Fruit fly (Drosophila melanogaster): Measurements from ENCODE around the gene Ac76E.
A peak's percentile ranks its signal among the peaks of the same experiment; 100 is the strongest.

The Ac76E gene

DNA sequence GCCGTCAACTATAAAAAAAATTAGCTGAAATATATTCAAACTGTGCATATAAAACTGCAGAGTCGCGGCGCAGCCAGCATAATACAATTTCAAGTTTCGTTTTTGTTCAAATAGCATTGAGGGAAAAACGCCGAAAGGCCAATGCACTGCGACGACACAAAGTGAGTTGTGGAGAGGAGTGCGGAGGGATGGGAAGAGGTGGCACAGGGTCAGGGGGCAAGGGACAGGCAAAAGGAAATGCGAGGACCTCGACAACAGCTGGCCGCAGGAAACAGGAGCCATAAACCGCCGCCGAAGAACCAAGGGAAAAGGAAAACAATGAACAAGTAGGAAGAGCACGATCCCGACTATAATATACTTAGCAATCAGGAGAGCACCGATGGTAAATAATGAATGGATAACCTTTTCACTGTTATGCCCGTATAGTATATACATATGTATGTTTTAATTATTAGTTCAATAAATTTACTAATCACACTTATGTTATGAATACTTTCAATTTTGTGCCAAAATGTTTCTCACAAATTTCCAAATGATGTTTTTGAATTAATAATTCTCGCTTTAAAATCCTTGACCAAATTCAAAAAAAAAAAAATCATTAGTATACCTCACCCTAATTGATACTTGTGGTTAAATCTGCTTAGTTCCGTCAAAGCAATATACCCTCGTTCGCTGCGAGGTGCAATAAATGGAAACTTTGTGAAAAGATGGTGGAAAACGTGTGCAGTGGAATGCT lies 40.4 kb upstream of the Ac76E start (continued):
- TF ChIP-seq CG11294 (GFP tag; IDR thresholded peaks at IDR 0.05) (no peak), CG15336 (GFP tag; IDR thresholded peaks at IDR 0.05) (peak; percentile 38), CG32006 (GFP tag; optimal IDR thresholded peaks at IDR 0.05) (peak; percentile 80), CG31627 (GFP tag; optimal IDR thresholded peaks at IDR 0.05) (peak; percentile 1), Blimp-1 (GFP tag; optimal IDR thresholded peaks at IDR 0.05) (no peak), CG6276 (GFP tag; optimal IDR thresholded peaks at IDR 0.05) (peak; percentile 55), dsx (GFP tag; optimal IDR thresholded peaks at IDR 0.05; ENCODE audit: poor library complexity, severe bottlenecking) (no peak), fd59A (GFP tag; optimal IDR thresholded peaks at IDR 0.05) (peak; percentile 50), Hr4 (GFP tag; optimal IDR thresholded peaks at IDR 0.05) (peak; percentile 71), CG11902 (GFP tag; optimal IDR thresholded peaks at IDR 0.05) (no peak), OdsH (GFP tag; optimal IDR thresholded peaks at IDR 0.05) (peak; percentile 67), cyc (GFP tag; optimal IDR thresholded peaks at IDR 0.05) (peak; percentile 16), dac (GFP tag; optimal IDR thresholded peaks at IDR 0.05) (peak; percentile 28), topi (GFP tag; optimal IDR thresholded peaks at IDR 0.05) (peak; percentile 15), CG8119 (GFP tag; IDR thresholded peaks at IDR 0.05) (no peak; the same call in 2 of the 3 replicates), CG6854 (GFP tag; optimal IDR thresholded peaks at IDR 0.05) (no peak), Smox (GFP tag; optimal IDR thresholded peaks at IDR 0.05) (peak; percentile 32), CG1621 (tag; optimal IDR thresholded peaks at IDR 0.05) (no peak), fd85E (GFP tag; optimal IDR thresholded peaks at IDR 0.05) (no peak), CG9139 (GFP tag; optimal IDR thresholded peaks at IDR 0.05) (no peak), CG7368 (GFP tag; optimal IDR thresholded peaks at IDR 0.05) (no peak), Eip75B (GFP tag; optimal IDR thresholded peaks at IDR 0.05) (no peak), net (GFP tag; optimal IDR thresholded peaks at IDR 0.05) (no peak), Sox14 (GFP tag; optimal IDR thresholded peaks at IDR 0.05) (peak; percentile 35), pdm3 (GFP tag; optimal IDR thresholded peaks at IDR 0.05) (peak; percentile 55)

DNA sequence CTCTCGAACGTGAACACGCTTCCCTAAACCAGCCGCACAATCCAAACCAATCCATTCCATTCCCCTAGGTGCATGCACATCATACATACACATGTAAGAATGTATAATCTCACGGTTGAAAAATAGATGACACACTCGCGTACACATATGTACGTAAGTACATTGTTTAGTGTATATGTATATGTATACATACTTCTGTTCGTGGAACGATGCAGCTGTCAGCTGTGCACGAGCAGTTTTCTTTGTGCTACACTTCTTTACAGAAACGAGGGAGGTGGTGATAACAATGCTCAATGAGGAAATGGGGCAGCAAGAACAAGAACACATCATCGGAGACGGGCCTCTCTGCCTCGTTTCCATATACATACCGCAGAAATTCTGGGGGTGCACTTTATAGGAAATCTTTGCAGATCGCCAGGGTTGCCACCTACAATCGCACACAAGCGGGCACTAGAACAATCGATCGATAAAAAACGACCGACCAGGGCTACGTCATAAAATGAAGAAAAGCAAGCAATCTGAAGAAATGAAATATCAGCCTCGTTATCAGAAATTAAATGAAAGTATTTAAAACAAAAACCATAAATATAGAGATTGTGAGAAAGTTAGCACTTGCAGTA lies 39.7 kb upstream of the Ac76E start:
- TF ChIP-seq Eip78C (GFP tag), result peak; percentile 62
- TF ChIP-seq CG10631 (GFP tag; optimal IDR thresholded peaks at IDR 0.05), result peak; percentile 3
- no peak for TF ChIP-seq CG8119 (GFP tag; IDR thresholded peaks at IDR 0.05)
- peak; percentile 46 for TF ChIP-seq vri (GFP tag; optimal IDR thresholded peaks at IDR 0.05)
- peak; percentile 7 for TF ChIP-seq fkh (GFP tag; optimal IDR thresholded peaks at IDR 0.05)
- no peak for TF ChIP-seq cyc (GFP tag; optimal IDR thresholded peaks at IDR 0.05)
- no peak for TF ChIP-seq CG11294 (GFP tag; IDR thresholded peaks at IDR 0.05)
- peak; percentile 18; the same call in 1 of the 3 replicates for TF ChIP-seq CG6163 (GFP tag; IDR thresholded peaks at IDR 0.05)
- TF ChIP-seq Blimp-1 (GFP tag; optimal IDR thresholded peaks at IDR 0.05), result no peak
- TF ChIP-seq CG32006 (GFP tag; optimal IDR thresholded peaks at IDR 0.05), result peak; percentile 32
- no peak for TF ChIP-seq acj6 (GFP tag; optimal IDR thresholded peaks at IDR 0.05)
- peak; percentile 73 for TF ChIP-seq Sox14 (GFP tag; optimal IDR thresholded peaks at IDR 0.05)
- peak; percentile 7 for TF ChIP-seq Met (GFP tag; optimal IDR thresholded peaks at IDR 0.05)
- TF ChIP-seq ss (GFP tag; optimal IDR thresholded peaks at IDR 0.05), result peak; percentile 25 to 67
- TF ChIP-seq Ets96B (tag; optimal IDR thresholded peaks at IDR 0.05), result no peak
- no peak for TF ChIP-seq topi (GFP tag; optimal IDR thresholded peaks at IDR 0.05)
- peak; percentile 18 for TF ChIP-seq Eip75B (GFP tag; optimal IDR thresholded peaks at IDR 0.05)
- peak; percentile 15 for TF ChIP-seq OdsH (GFP tag; optimal IDR thresholded peaks at IDR 0.05)
- TF ChIP-seq CG6854 (GFP tag; optimal IDR thresholded peaks at IDR 0.05), result no peak
- no peak for TF ChIP-seq CG34406 (GFP tag; optimal IDR thresholded peaks at IDR 0.05)
- peak; percentile 38 for TF ChIP-seq dsx (GFP tag; optimal IDR thresholded peaks at IDR 0.05; ENCODE audit: poor library complexity, severe bottlenecking)
- TF ChIP-seq svp (GFP tag), result peak; percentile 63

Data from whole organism, prepupa.